Fruit fly (Drosophila melanogaster) whole organism, embryonic: ENCODE measurements around the gene CG6414.

Experiments
- ATbp ChIP-seq: fragments of 200-800 bp; sonication (Bioruptor generic); optimal IDR thresholded peaks from 2 replicates; lab custom pipeline; 2017; ENCODE audit warnings: missing biosample characterization, mild to moderate bottlenecking, missing genetic modification characterization, missing genetic modification reagents
- Abd-B ChIP-seq: fragments of 200-800 bp; sonication (Bioruptor generic); optimal IDR thresholded peaks from 2 replicates; lab custom pipeline; 2018; ENCODE audit warnings: missing biosample characterization, mild to moderate bottlenecking, missing genetic modification characterization, moderate library complexity
- B-H2 ChIP-seq: fragments of 200-800 bp; sonication (Bioruptor generic); optimal IDR thresholded peaks from 2 replicates; lab custom pipeline; 2018; ENCODE audit warnings: missing biosample characterization, mild to moderate bottlenecking, missing genetic modification characterization
- CG13296 ChIP-seq: fragments of 200-800 bp; sonication (Bioruptor generic); optimal IDR thresholded peaks from 3 replicates; lab custom pipeline; 2018; ENCODE audit warnings: missing biosample characterization, mild to moderate bottlenecking, missing genetic modification characterization
- CG15073 ChIP-seq: fragments of 200-800 bp; sonication (Bioruptor generic); optimal IDR thresholded peaks from 2 replicates; lab custom pipeline; 2016; ENCODE audit warnings: missing biosample characterization, missing genetic modification characterization
- CG17186 ChIP-seq: fragments of 200-800 bp; sonication (Bioruptor generic); optimal IDR thresholded peaks from 3 replicates; lab custom pipeline; 2017; ENCODE audit warnings: missing biosample characterization, missing genetic modification reagents, missing genetic modification characterization
- CG18619 ChIP-seq: fragments of 200-800 bp; sonication (Bioruptor generic); optimal IDR thresholded peaks from 3 replicates; lab custom pipeline; 2017; ENCODE audit warnings: missing biosample characterization, mild to moderate bottlenecking, missing genetic modification characterization
- CG2129 ChIP-seq: fragments of 200-800 bp; sonication (Bioruptor generic); IDR thresholded peaks from 2 replicates; pipeline ENCODE4 v1.3.6; 2022; ENCODE audit warnings: missing biosample characterization, missing genetic modification characterization; ENCODE audit not compliant: partially characterized antibody
- CG2712 ChIP-seq: fragments of 200-800 bp; optimal IDR thresholded peaks from 3 replicates; lab custom pipeline; 2019; ENCODE audit warnings: missing biosample characterization, mild to moderate bottlenecking, missing genetic modification characterization, moderate library complexity
- CG30403 ChIP-seq: fragments of 200-800 bp; sonication (Bioruptor generic); optimal IDR thresholded peaks from 3 replicates; lab custom pipeline; 2016; ENCODE audit warnings: missing biosample characterization, missing genetic modification characterization
- CG3065 ChIP-seq: fragments of 200-800 bp; sonication (Bioruptor generic); optimal IDR thresholded peaks from 2 replicates; lab custom pipeline; 2016; ENCODE audit warnings: missing biosample characterization, missing genetic modification characterization
- CG3281 ChIP-seq: fragments of 200-800 bp; sonication (Bioruptor generic); optimal IDR thresholded peaks from 3 replicates; lab custom pipeline; 2017; ENCODE audit warnings: missing biosample characterization, mild to moderate bottlenecking, missing genetic modification characterization
- CG5180 ChIP-seq: fragments of 200-800 bp; sonication (Bioruptor generic); optimal IDR thresholded peaks from 3 replicates; lab custom pipeline; 2017; ENCODE audit warnings: missing biosample characterization, missing genetic modification characterization, mild to moderate bottlenecking, moderate library complexity, missing genetic modification reagents
- CG6654 ChIP-seq: fragments of 200-800 bp; sonication (Bioruptor generic); optimal IDR thresholded peaks from 2 replicates; lab custom pipeline; 2017; ENCODE audit warnings: missing biosample characterization, mild to moderate bottlenecking, missing genetic modification characterization
- CG6683 ChIP-seq: fragments of 200-800 bp; sonication (Bioruptor generic); optimal IDR thresholded peaks from 2 replicates; lab custom pipeline; 2017; ENCODE audit warnings: missing biosample characterization, mild to moderate bottlenecking, missing genetic modification characterization, missing genetic modification reagents
- CG8290 ChIP-seq, 3 experiments: fragments of 200-800 bp; sonication (Bioruptor generic); optimal IDR thresholded peaks; 2 replicates each; lab custom pipeline; 2016 to 2019; ENCODE audit warnings: missing biosample characterization in 3 of 3, missing genetic modification characterization in 3 of 3, mild to moderate bottlenecking in 2 of 3, moderate library complexity in 1 of 3
- Dip3 ChIP-seq: fragments of 200-800 bp; sonication (Bioruptor generic); optimal IDR thresholded peaks from 3 replicates; lab custom pipeline; 2016; ENCODE audit warnings: missing biosample characterization, missing genetic modification characterization
- Ets65A ChIP-seq: fragments of 200-800 bp; sonication (Bioruptor generic); peaks from one replicate; lab custom pipeline; 2016; ENCODE audit warnings: missing biosample characterization, missing genetic modification characterization
- Hand ChIP-seq: fragments of 200-800 bp; sonication (Bioruptor generic); optimal IDR thresholded peaks from 2 replicates; lab custom pipeline; 2017; ENCODE audit warnings: mild to moderate bottlenecking, missing biosample characterization, missing genetic modification reagents, missing genetic modification characterization
- Hmx ChIP-seq: fragments of 200-800 bp; sonication (Bioruptor generic); optimal IDR thresholded peaks from 2 replicates; lab custom pipeline; 2016; ENCODE audit warnings: missing biosample characterization, missing genetic modification characterization
- Hr3 ChIP-seq: fragments of 200-800 bp; sonication (Bioruptor generic); optimal IDR thresholded peaks from 3 replicates; lab custom pipeline; 2016; ENCODE audit warnings: missing biosample characterization, missing genetic modification characterization
- Hr51 ChIP-seq, 2 experiments: fragments of 200-800 bp; sonication (Bioruptor generic); optimal IDR thresholded peaks; 2 replicates in 1 of 2; 3 replicates in 1 of 2; lab custom pipeline; 2016 to 2018; ENCODE audit warnings: missing biosample characterization in 2 of 2, missing genetic modification characterization in 2 of 2, mild to moderate bottlenecking in 1 of 2, moderate library complexity in 1 of 2
- MBD-R2 ChIP-seq: fragments of 200-800 bp; sonication (Bioruptor generic); IDR thresholded peaks from 2 replicates; pipeline ENCODE4 v1.3.6; 2022; ENCODE audit warnings: missing biosample characterization, missing genetic modification characterization
- Med ChIP-seq: fragments of 200-800 bp; sonication (Bioruptor generic); peaks from one replicate; lab custom pipeline; 2016; ENCODE audit warnings: missing biosample characterization, missing genetic modification characterization, mild to moderate bottlenecking, inconsistent platforms, moderate library complexity
- NfI ChIP-seq: fragments of 200-800 bp; sonication (Bioruptor generic); optimal IDR thresholded peaks from 3 replicates; lab custom pipeline; 2018; ENCODE audit warnings: missing biosample characterization, mild to moderate bottlenecking, missing genetic modification characterization, moderate library complexity
- Scr ChIP-seq: fragments of 200-800 bp; sonication (Bioruptor generic); IDR thresholded peaks from 2 replicates; pipeline ENCODE4 v1.3.6; 2022; ENCODE audit warnings: missing biosample characterization, missing genetic modification characterization; ENCODE audit not compliant: partially characterized antibody
- Stat92E ChIP-seq, 3 experiments: fragments of >200 bp in 2 of 3; fragments of 200-800 bp in 1 of 3; sonication (Bioruptor generic) in 1 of 3; optimal IDR thresholded peaks; 2 replicates each; lab custom pipeline; 2017 to 2019; ENCODE audit warnings: missing biosample characterization in 3 of 3, missing genetic modification characterization in 3 of 3, mild to moderate bottlenecking in 1 of 3, moderate library complexity in 1 of 3
- Xbp1 ChIP-seq: fragments of 200-800 bp; sonication (Bioruptor generic); optimal IDR thresholded peaks from 3 replicates; lab custom pipeline; 2016; ENCODE audit warnings: missing biosample characterization, mild to moderate bottlenecking, missing genetic modification characterization
- ara ChIP-seq: fragments of 200-800 bp; sonication (Bioruptor generic); IDR thresholded peaks from 2 replicates; pipeline ENCODE4 v1.3.6; 2022; ENCODE audit warnings: missing biosample characterization, missing genetic modification characterization
- az2 ChIP-seq: fragments of 200-800 bp; sonication (Bioruptor generic); optimal IDR thresholded peaks from 3 replicates; lab custom pipeline; 2016; ENCODE audit warnings: missing biosample characterization, missing genetic modification characterization
- bcd ChIP-seq: fragments of 200-800 bp; sonication (Bioruptor generic); optimal IDR thresholded peaks from 2 replicates; lab custom pipeline; 2017; ENCODE audit warnings: missing biosample characterization, mild to moderate bottlenecking, missing genetic modification characterization
- caup ChIP-seq: fragments of 200-800 bp; sonication (Bioruptor generic); optimal IDR thresholded peaks from 3 replicates; lab custom pipeline; 2017; ENCODE audit warnings: missing biosample characterization, mild to moderate bottlenecking, missing genetic modification characterization, moderate library complexity; ENCODE audit not compliant: severe bottlenecking
- ci ChIP-seq: fragments of 200-800 bp; sonication (Bioruptor generic); IDR thresholded peaks from 3 replicates; pipeline ENCODE4 v1.3.6; 2022; ENCODE audit warnings: missing biosample characterization, missing genetic modification characterization
- dan ChIP-seq: fragments of 200-800 bp; sonication (Bioruptor generic); IDR thresholded peaks from 2 replicates; pipeline ENCODE4 v1.3.6; 2022; ENCODE audit warnings: missing biosample characterization, missing genetic modification characterization
- dm ChIP-seq: fragments of 200-800 bp; sonication (Bioruptor generic); optimal IDR thresholded peaks from 3 replicates; lab custom pipeline; 2016; ENCODE audit warnings: missing biosample characterization, missing genetic modification characterization
- dmrt11E ChIP-seq: fragments of 200-800 bp; sonication (Bioruptor generic); optimal IDR thresholded peaks from 3 replicates; lab custom pipeline; 2018; ENCODE audit warnings: missing biosample characterization, mild to moderate bottlenecking, missing genetic modification characterization, moderate library complexity
- dmrt99B ChIP-seq: fragments of 200-800 bp; sonication (Bioruptor generic); optimal IDR thresholded peaks from 2 replicates; lab custom pipeline; 2018; ENCODE audit warnings: missing biosample characterization, mild to moderate bottlenecking, missing genetic modification characterization, moderate library complexity
- dpn ChIP-seq, 2 experiments: fragments of 200-800 bp; sonication (Bioruptor generic); optimal IDR thresholded peaks; 3 replicates each; lab custom pipeline; 2016; ENCODE audit warnings: missing biosample characterization in 2 of 2, missing genetic modification characterization in 2 of 2
- gcm2 ChIP-seq: fragments of 200-800 bp; sonication (Bioruptor generic); optimal IDR thresholded peaks from 2 replicates; lab custom pipeline; 2016; ENCODE audit warnings: missing biosample characterization, missing genetic modification characterization
- gsb ChIP-seq: fragments of 200-800 bp; sonication (Bioruptor generic); IDR thresholded peaks from 2 replicates; pipeline ENCODE4 v1.3.6; 2022; ENCODE audit warnings: missing biosample characterization, missing genetic modification characterization
- hkb ChIP-seq, 2 experiments: fragments of 200-800 bp in 1 of 2; fragments of >200 bp in 1 of 2; sonication (Bioruptor generic) in 1 of 2; IDR thresholded peaks in 1 of 2; optimal IDR thresholded peaks in 1 of 2; 2 replicates each; pipeline versions ENCODE4 v1.3.6 to Lab custom; 2017 to 2022; ENCODE audit warnings: missing biosample characterization in 1 of 2, missing genetic modification characterization in 1 of 2
- jing ChIP-seq: fragments of 200-800 bp; sonication (Bioruptor generic); optimal IDR thresholded peaks from 2 replicates; lab custom pipeline; 2018; ENCODE audit warnings: missing biosample characterization, mild to moderate bottlenecking, missing genetic modification characterization
- ro ChIP-seq: fragments of 200-800 bp; sonication (Bioruptor generic); IDR thresholded peaks from 2 replicates; pipeline ENCODE4 v1.3.6; 2022; ENCODE audit warnings: missing biosample characterization, missing genetic modification characterization
- sisA ChIP-seq: fragments of 200-800 bp; sonication (Bioruptor generic); IDR thresholded peaks from 2 replicates; pipeline ENCODE4 v1.3.6; 2022; ENCODE audit warnings: missing biosample characterization, missing genetic modification characterization
- sna ChIP-seq: fragments of 200-800 bp; sonication (Bioruptor generic); IDR thresholded peaks from 2 replicates; pipeline ENCODE4 v1.3.6; 2022; ENCODE audit warnings: missing biosample characterization, missing genetic modification characterization; ENCODE audit not compliant: partially characterized antibody
- sr ChIP-seq: fragments of 200-800 bp; sonication (Bioruptor generic); IDR thresholded peaks from 3 replicates; pipeline ENCODE4 v1.3.6; 2022; ENCODE audit warnings: missing biosample characterization, missing genetic modification characterization
- ssp ChIP-seq: fragments of 200-800 bp; sonication (Bioruptor generic); IDR thresholded peaks from 2 replicates; pipeline ENCODE4 v1.3.6; 2022; ENCODE audit warnings: missing biosample characterization, missing genetic modification characterization
- wek ChIP-seq: fragments of 200-800 bp; sonication (Bioruptor generic); optimal IDR thresholded peaks from 3 replicates; lab custom pipeline; 2018; ENCODE audit warnings: missing biosample characterization, mild to moderate bottlenecking, missing genetic modification characterization, moderate library complexity
- zfh1 ChIP-seq: fragments of 200-800 bp; sonication (Bioruptor generic); IDR thresholded peaks from 3 replicates; pipeline ENCODE4 v1.3.6; 2022; ENCODE audit warnings: missing biosample characterization, missing genetic modification characterization

The CG6414 gene

dm6 chrX:4005047-4005446, 33.9 kb upstream of the CG6414 start (continued):
- TF ChIP-seq Scr (GFP tag; lab: Robert Waterston, UW) (no peak), Dip3 (GFP tag; lab: Kevin White, UChicago) (no peak), gsb (GFP tag; lab: Robert Waterston, UW) (no peak), sr (GFP tag; lab: Robert Waterston, UW) (no peak), hkb (optimal IDR thresholded peaks at IDR 0.05; lab: Kevin White, UChicago) (no peak), hkb (GFP tag; IDR thresholded peaks at IDR 0.05; lab: Robert Waterston, UW) (peak; percentile 43; the same call in 1 of the 2 replicates), bcd (GFP tag; lab: Kevin White, UChicago) (peak; percentile 14), zfh1 (GFP tag; lab: Robert Waterston, UW) (peak; percentile 25; the same call in 1 of the 3 replicates), CG3065 (GFP tag; lab: Kevin White, UChicago) (no peak), ro (no peak), dmrt11E (tag; lab: Kevin White, UChicago) (peak; percentile 24), Abd-B (GFP tag; lab: Kevin White, UChicago) (peak; percentile 16), B-H2 (GFP tag; lab: Kevin White, UChicago) (no peak), Med (peak; percentile 83), gcm2 (GFP tag; lab: Kevin White, UChicago) (no peak), Hmx (GFP tag; lab: Kevin White, UChicago) (no peak), caup (GFP tag; lab: Kevin White, UChicago) (peak; percentile 19), CG30403 (GFP tag; lab: Kevin White, UChicago) (peak; percentile 34), CG3281 (peak; percentile 9), Hr3 (GFP tag; lab: Kevin White, UChicago) (peak; percentile 8), CG5180 (no peak), CG8290 (GFP tag; optimal IDR thresholded peaks at IDR 0.05; lab: Kevin White, UChicago) (no peak), CG8290 (tag; optimal IDR thresholded peaks at IDR 0.05; lab: Kevin White, UChicago) (peak in 1 of 2 experiments; percentile 34), CG15073 (GFP tag; lab: Kevin White, UChicago) (no peak), ara (GFP tag; lab: Robert Waterston, UW) (peak; percentile 37; the same call in 1 of the 2 replicates), NfI (peak; percentile 28), CG13296 (no peak), sisA (GFP tag; lab: Robert Waterston, UW) (peak; percentile 65), Xbp1 (peak; percentile 39), wek (GFP tag; lab: Kevin White, UChicago) (no peak), dan (no peak), ATbp (GFP tag; lab: Kevin White, UChicago) (peak; percentile 19), sna (GFP tag; lab: Robert Waterston, UW) (no peak), CG6654 (GFP tag; lab: Kevin White, UChicago) (no peak), dpn (GFP tag; optimal IDR thresholded peaks at IDR 0.05; lab: Kevin White, UChicago) (peak in 1 of 2 experiments; percentile 33), Stat92E (GFP tag; optimal IDR thresholded peaks at IDR 0.05; lab: Kevin White, UChicago) (no peak), CG6683 (GFP tag; lab: Kevin White, UChicago) (no peak), ssp (GFP tag; lab: Robert Waterston, UW) (no peak), dm (GFP tag; lab: Kevin White, UChicago) (no peak), CG18619 (GFP tag; lab: Kevin White, UChicago) (peak; percentile 0), Ets65A (GFP tag; lab: Kevin White, UChicago) (peak; percentile 19), ci (GFP tag; lab: Robert Waterston, UW) (peak; percentile 68; the same call in 2 of the 3 replicates), jing (no peak), dmrt99B (tag; lab: Kevin White, UChicago) (peak; percentile 50), Hr51 (GFP tag; optimal IDR thresholded peaks at IDR 0.05; lab: Kevin White, UChicago) (peak in 1 of 2 experiments; percentile 53), CG17186 (no peak), CG2712 (tag; lab: Kevin White, UChicago) (peak; percentile 18), az2 (GFP tag; lab: Kevin White, UChicago) (peak; percentile 19), CG2129 (GFP tag; lab: Robert Waterston, UW) (no peak), MBD-R2 (GFP tag; lab: Robert Waterston, UW) (0 out of 2 replicates have a peak, but pooled peaks have one; percentile 9), Hand (GFP tag; lab: Kevin White, UChicago) (no peak)
